Worm (Caenorhabditis elegans) whole organism, L3 larva: ENCODE measurements around the gene ZK1098.11.
A peak's percentile ranks its signal among the peaks of the same experiment; 100 is the strongest.

ENCODE experiments used
- ama-1 ChIP-seq: fragments of 150-350 bp; optimal IDR thresholded peaks from 2 replicates; lab custom pipeline; 2018
- ceh-16 ChIP-seq: sonication (generic microtip); optimal IDR thresholded peaks from 2 replicates; lab custom pipeline; 2017; ENCODE audit warnings: missing biosample characterization, missing genetic modification characterization
- ceh-28 ChIP-seq: fragments of 150-350 bp; optimal IDR thresholded peaks from 2 replicates; lab custom pipeline; 2014; ENCODE audit warnings: missing biosample characterization, missing genetic modification reagents, missing genetic modification characterization
- ceh-9 ChIP-seq: sonication (generic microtip); optimal IDR thresholded peaks from 2 replicates; lab custom pipeline; 2018; ENCODE audit warnings: missing biosample characterization, missing genetic modification characterization
- daf-12 ChIP-seq: fragments of 150-350 bp; optimal IDR thresholded peaks from 2 replicates; lab custom pipeline; 2014; ENCODE audit warnings: missing biosample characterization, missing genetic modification reagents, missing genetic modification characterization
- egl-27 ChIP-seq: sonication (generic microtip); optimal IDR thresholded peaks from 4 replicates; lab custom pipeline; 2017; ENCODE audit warnings: missing biosample characterization, missing genetic modification reagents, missing genetic modification characterization
- elt-2 ChIP-seq: sonication (generic microtip); optimal IDR thresholded peaks from 2 replicates; lab custom pipeline; 2016; ENCODE audit warnings: missing genetic modification reagents, mild to moderate bottlenecking, missing genetic modification characterization, missing compliant biosample characterization
- elt-3 ChIP-seq, 3 experiments: fragments of 150-350 bp in 1 of 3; sonication (generic microtip) in 2 of 3; optimal IDR thresholded peaks; 2 replicates in 2 of 3; 4 replicates in 1 of 3; lab custom pipeline; 2014 to 2017; ENCODE audit warnings: missing biosample characterization in 3 of 3, missing genetic modification characterization in 3 of 3
- eor-1 ChIP-seq, 2 experiments: fragments of 150-350 bp; optimal IDR thresholded peaks; 2 replicates each; lab custom pipeline; 2014 to 2018; ENCODE audit warnings: missing biosample characterization in 2 of 2, missing genetic modification characterization in 2 of 2
- fkh-10 ChIP-seq: sonication (generic microtip); optimal IDR thresholded peaks from 2 replicates; lab custom pipeline; 2017; ENCODE audit warnings: missing biosample characterization, missing genetic modification reagents, missing genetic modification characterization
- fos-1 ChIP-seq: fragments of 150-350 bp; optimal IDR thresholded peaks from 2 replicates; lab custom pipeline; 2014; ENCODE audit warnings: missing biosample characterization, missing genetic modification characterization
- hmg-11 ChIP-seq: sonication (generic microtip); optimal IDR thresholded peaks from 2 replicates; lab custom pipeline; 2016; ENCODE audit warnings: missing genetic modification characterization, missing compliant biosample characterization
- lin-15B ChIP-seq: fragments of 150-350 bp; optimal IDR thresholded peaks from 2 replicates; lab custom pipeline; 2014; ENCODE audit warnings: missing biosample characterization, missing genetic modification characterization
- lsy-12 ChIP-seq: sonication (generic microtip); optimal IDR thresholded peaks from 2 replicates; lab custom pipeline; 2016; ENCODE audit warnings: mild to moderate bottlenecking, missing genetic modification characterization, missing compliant biosample characterization
- mml-1 ChIP-seq: fragments of 150-350 bp; sonication (generic microtip); optimal IDR thresholded peaks from 3 replicates; lab custom pipeline; 2014; ENCODE audit warnings: missing biosample characterization, missing genetic modification characterization
- nfya-1 ChIP-seq: sonication (generic microtip); optimal IDR thresholded peaks from 2 replicates; lab custom pipeline; 2017; ENCODE audit warnings: missing genetic modification characterization, mild to moderate bottlenecking, missing compliant biosample characterization, antibody characterized with exemption, moderate library complexity; ENCODE audit not compliant: insufficient read depth
- nhr-23 ChIP-seq: fragments of 150-350 bp; optimal IDR thresholded peaks from 2 replicates; lab custom pipeline; 2014; ENCODE audit warnings: missing biosample characterization, missing genetic modification reagents, missing genetic modification characterization
- nhr-25 ChIP-seq: sonication (generic microtip); optimal IDR thresholded peaks from 2 replicates; lab custom pipeline; 2017; ENCODE audit warnings: missing biosample characterization, missing genetic modification characterization
- nhr-43 ChIP-seq: sonication (generic microtip); optimal IDR thresholded peaks from 2 replicates; lab custom pipeline; 2016; ENCODE audit warnings: mild to moderate bottlenecking, missing genetic modification characterization, missing compliant biosample characterization; ENCODE audit not compliant: poor library complexity, severe bottlenecking
- nhr-76 ChIP-seq: fragments of 150-350 bp; sonication (generic microtip); optimal IDR thresholded peaks from 5 replicates; lab custom pipeline; 2014; ENCODE audit warnings: missing biosample characterization, missing genetic modification characterization
- pha-4 ChIP-seq: fragments of 150-350 bp; optimal IDR thresholded peaks from 2 replicates; lab custom pipeline; 2014; ENCODE audit warnings: missing biosample characterization, missing genetic modification reagents, missing genetic modification characterization
- sea-2 ChIP-seq: fragments of 150-350 bp; sonication (generic microtip); optimal IDR thresholded peaks from 4 replicates; lab custom pipeline; 2014; ENCODE audit warnings: missing biosample characterization, missing genetic modification reagents, missing genetic modification characterization
- snpc-4 ChIP-seq: fragments of 150-350 bp; optimal IDR thresholded peaks from 2 replicates; lab custom pipeline; 2014; ENCODE audit warnings: missing biosample characterization, missing genetic modification characterization
- tbx-2 ChIP-seq: sonication (generic microtip); optimal IDR thresholded peaks from 2 replicates; lab custom pipeline; 2016; ENCODE audit warnings: mild to moderate bottlenecking, missing genetic modification characterization, missing compliant biosample characterization
- unc-39 ChIP-seq: sonication (generic microtip); optimal IDR thresholded peaks from 4 replicates; lab custom pipeline; 2017; ENCODE audit warnings: missing biosample characterization, missing genetic modification characterization
- unc-62 ChIP-seq: fragments of 150-350 bp; sonication (generic microtip); optimal IDR thresholded peaks from 4 replicates; lab custom pipeline; 2014; ENCODE audit warnings: missing biosample characterization, missing genetic modification reagents, missing genetic modification characterization
- zag-1 ChIP-seq: fragments of 150-350 bp; optimal IDR thresholded peaks from 2 replicates; lab custom pipeline; 2014; ENCODE audit warnings: missing biosample characterization, missing genetic modification characterization
- ztf-11 ChIP-seq: fragments of 150-350 bp; optimal IDR thresholded peaks from 2 replicates; lab custom pipeline; 2014; ENCODE audit warnings: missing biosample characterization, missing genetic modification characterization
- ztf-4 ChIP-seq: fragments of 150-350 bp; optimal IDR thresholded peaks from 2 replicates; lab custom pipeline; 2014; ENCODE audit warnings: missing biosample characterization, missing genetic modification characterization

ZK1098.11 gene

ce11 chrIII:9538655-9539155 lies 17.7 kb upstream of the ZK1098.11 start, which contains the start of gene ZK1098.3:
ZK1098.3 (minus strand) TSS chrIII:9538705.
- peak; percentile 67 for TF ChIP-seq pha-4 (tag; lab: Kevin White, UChicago)
- TF ChIP-seq daf-12 (tag; lab: Kevin White, UChicago), result no peak
- TF ChIP-seq ceh-28 (tag; lab: Kevin White, UChicago), result peak; percentile 63
- TF ChIP-seq nfya-1 (tag; lab: Kevin White, UChicago), result peak; percentile 44

DNA sequence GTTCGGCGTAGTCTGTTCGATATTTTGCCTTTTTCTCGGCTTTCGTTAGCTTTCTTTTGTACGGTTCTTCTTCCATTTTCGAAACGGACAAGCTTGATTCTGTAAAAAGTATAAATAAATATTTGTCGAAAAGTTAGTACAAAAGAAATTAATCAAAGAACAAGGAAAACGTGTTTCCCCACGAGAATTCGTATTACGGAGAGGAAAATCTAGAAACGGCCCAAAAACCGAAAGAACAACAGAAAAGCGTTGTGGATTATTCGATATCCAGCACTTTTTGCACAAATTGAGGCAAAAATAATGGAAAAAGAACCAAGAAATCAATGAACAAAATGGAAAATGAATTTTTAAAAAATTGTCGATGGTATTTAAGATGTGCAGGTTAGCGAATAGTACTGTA lies 14.1 kb upstream of the ZK1098.11 start, which contains the start of gene mut-7:
mut-7 (minus strand) TSS at position 101 of the 400 bp plus-strand sequence.
- TF ChIP-seq ztf-11 (tag; lab: Kevin White, UChicago), result no peak
- TF ChIP-seq elt-2 (tag; lab: Kevin White, UChicago), result no peak
- TF ChIP-seq nfya-1 (tag; lab: Kevin White, UChicago), result no peak
- TF ChIP-seq ceh-9, result no peak
- TF ChIP-seq eor-1 (tag; optimal IDR thresholded peaks at IDR 0.05; lab: Kevin White, UChicago), result no peak
- no peak for TF ChIP-seq tbx-2 (tag; lab: Kevin White, UChicago)
- TF ChIP-seq nhr-23 (tag; lab: Kevin White, UChicago), result no peak
- no peak for TF ChIP-seq nhr-43 (tag; lab: Kevin White, UChicago)
- no peak for TF ChIP-seq ceh-16

ce11 chrIII:9542816-9543215 lies 13.6 kb upstream of the ZK1098.11 start, which contains the start of gene eif-2Balpha:
eif-2Balpha (plus strand) TSS chrIII:9543119.
- TF ChIP-seq nhr-23 (tag; lab: Kevin White, UChicago) (peak; percentile 26), pha-4 (tag; lab: Kevin White, UChicago) (peak; percentile 86), snpc-4 (tag; lab: Kevin White, UChicago) (peak; percentile 8), nfya-1 (tag; lab: Kevin White, UChicago) (peak; percentile 32), zag-1 (tag; lab: Kevin White, UChicago) (no peak), hmg-11 (tag; lab: Kevin White, UChicago) (peak; percentile 6), elt-2 (tag; lab: Kevin White, UChicago) (peak; percentile 9), mml-1 (tag; lab: Kevin White, UChicago) (no peak), lin-15B (tag; lab: Kevin White, UChicago) (peak; percentile 58)
- TF ChIP-seq, all 47 proteins: peak for 7

DNA sequence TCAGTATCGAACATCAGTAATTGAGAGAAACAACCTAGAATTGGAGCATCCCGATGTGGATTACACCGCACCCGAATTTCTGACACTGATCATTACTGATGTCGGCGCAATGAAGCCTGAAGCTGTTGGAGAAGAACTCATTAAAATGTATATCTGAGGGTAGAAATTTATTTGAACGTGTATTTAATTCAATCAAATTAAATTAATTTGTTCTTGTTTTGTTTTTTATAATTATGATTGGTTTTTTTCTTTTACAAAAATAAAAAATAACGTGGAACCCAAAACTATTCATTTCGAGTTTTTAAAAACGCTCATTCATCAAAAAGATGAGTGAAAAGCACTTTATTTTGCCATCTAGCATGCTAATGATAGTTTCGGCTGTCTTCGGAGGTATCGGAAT lies 12.3 kb upstream of the ZK1098.11 start, which contains the start of gene ZK1098.9:
ZK1098.9 (plus strand) TSS at position 301 of the 400 bp plus-strand sequence.
- TF ChIP-seq nhr-76 (tag; lab: Kevin White, UChicago) (no peak), fos-1 (tag; lab: Kevin White, UChicago) (no peak), sea-2 (GFP tag; lab: Kevin White, UChicago) (no peak), elt-3 (tag; optimal IDR thresholded peaks at IDR 0.05; lab: Kevin White, UChicago) (no peak), ztf-4 (tag; lab: Kevin White, UChicago) (no peak), egl-27 (tag; lab: Kevin White, UChicago) (no peak), nhr-25 (no peak), fkh-10 (GFP tag; lab: Kevin White, UChicago) (no peak), mml-1 (tag; lab: Kevin White, UChicago) (no peak), daf-12 (tag; lab: Kevin White, UChicago) (no peak), lsy-12 (no peak), ama-1 (no peak), nhr-23 (tag; lab: Kevin White, UChicago) (no peak), nhr-43 (tag; lab: Kevin White, UChicago) (no peak), elt-2 (tag; lab: Kevin White, UChicago) (no peak)

DNA sequence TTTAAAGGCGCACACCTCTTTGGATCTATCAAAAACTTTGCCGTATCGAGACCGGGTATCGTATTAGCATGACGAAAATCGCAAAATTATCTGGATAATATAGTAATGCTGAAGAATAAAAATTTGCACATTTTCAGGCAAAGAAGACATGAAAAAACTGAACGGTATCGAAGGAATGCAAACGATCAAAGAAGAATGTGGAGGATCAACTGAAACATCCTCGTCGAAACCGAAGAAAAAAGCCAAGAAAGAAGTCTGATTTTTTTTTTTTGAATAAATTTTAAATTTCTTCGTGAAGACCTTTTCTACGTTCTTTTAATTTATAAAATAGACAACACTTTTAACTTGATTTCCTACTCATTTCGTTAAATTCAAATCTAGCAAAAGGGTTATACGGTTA lies 11.6 kb upstream of the ZK1098.11 start, which contains the start of gene ZK1098.12:
ZK1098.12 (plus strand) TSS at position 301 of the 400 bp plus-strand sequence.
- TF ChIP-seq nhr-23 (tag; lab: Kevin White, UChicago) (no peak), unc-62 (GFP tag; lab: Kevin White, UChicago) (no peak), unc-39 (tag; lab: Kevin White, UChicago) (no peak)
